Worm (Caenorhabditis elegans) whole organism, young adult: Measurements from ENCODE around the gene C44C1.1.
A peak's percentile ranks its signal among the peaks of the same experiment; 100 is the strongest.

ENCODE experiments used
- F22D6.2 ChIP-seq: sonication (generic microtip); optimal IDR thresholded peaks from 2 replicates; lab custom pipeline; 2016; ENCODE audit warnings: mild to moderate bottlenecking, missing genetic modification characterization, missing compliant biosample characterization
- F37B4.10 ChIP-seq: fragments of 200-800 bp; sonication (Bioruptor generic); IDR thresholded peaks from 2 replicates; pipeline ENCODE4 v1.3.6; 2022; ENCODE audit warnings: missing genetic modification characterization, missing compliant biosample characterization
- F57A8.1 ChIP-seq: fragments of 200-800 bp; sonication (Bioruptor generic); optimal IDR thresholded peaks from 2 replicates; lab custom pipeline; 2018; ENCODE audit warnings: mild to moderate bottlenecking, missing genetic modification characterization, moderate library complexity, missing compliant biosample characterization
- T26A5.8 ChIP-seq: sonication (generic microtip); optimal IDR thresholded peaks from 2 replicates; lab custom pipeline; 2016; ENCODE audit warnings: missing genetic modification characterization, missing compliant biosample characterization
- ceh-100 ChIP-seq: fragments of 200-800 bp; sonication (Bioruptor generic); IDR thresholded peaks from 2 replicates; pipeline ENCODE4 v1.3.6; 2022; ENCODE audit warnings: missing genetic modification reagents, missing genetic modification characterization, missing compliant biosample characterization
- lag-1 ChIP-seq: fragments of 200-800 bp; sonication (Bioruptor generic); IDR thresholded peaks from 2 replicates; pipeline ENCODE4 v1.3.6; 2022; ENCODE audit warnings: missing genetic modification reagents, missing genetic modification characterization, missing compliant biosample characterization
- let-526 ChIP-seq: fragments of 200-800 bp; sonication (Bioruptor generic); IDR thresholded peaks from 2 replicates; pipeline ENCODE4 v1.3.6; 2022; ENCODE audit warnings: missing genetic modification reagents, missing genetic modification characterization, missing compliant biosample characterization
- lsl-1 ChIP-seq: fragments of 200-800 bp; sonication (Bioruptor generic); optimal IDR thresholded peaks from 2 replicates; lab custom pipeline; 2018; ENCODE audit warnings: mild to moderate bottlenecking, missing genetic modification characterization, moderate library complexity, missing compliant biosample characterization
- pha-4 ChIP-seq: fragments of 150-350 bp; sonication (generic microtip); optimal IDR thresholded peaks from 2 replicates; lab custom pipeline; 2014; ENCODE audit warnings: missing biosample characterization, missing genetic modification reagents, missing genetic modification characterization
- snpc-4 ChIP-seq, 5 experiments: fragments of 150-350 bp in 1 of 5; sonication (generic microtip) in 4 of 5; optimal IDR thresholded peaks; 2 replicates each; lab custom pipeline; 2014 to 2018; ENCODE audit warnings: missing genetic modification characterization in 5 of 5, missing biosample characterization in 3 of 5, antibody characterized with exemption in 2 of 5, mild to moderate bottlenecking in 2 of 5, missing compliant biosample characterization in 2 of 5, missing genotype in 2 of 5, moderate library complexity in 2 of 5, missing genetic modification reagents in 1 of 5

ce11 chrX:936013-936412, 44.6 kb upstream of the C44C1.1 start:
- TF ChIP-seq ceh-100 (GFP tag; lab: Robert Waterston, UW) (no peak), snpc-4 (GFP tag; optimal IDR thresholded peaks at IDR 0.05; lab: Kevin White, UChicago) (no peak), snpc-4 (tag; optimal IDR thresholded peaks at IDR 0.05; lab: Kevin White, UChicago) (peak in 3 of 4 experiments; percentile 56 to 93 (median 92)), F37B4.10 (GFP tag; lab: Robert Waterston, UW) (no peak), pha-4 (tag; lab: Kevin White, UChicago) (no peak), lsl-1 (GFP tag; lab: Kevin White, UChicago) (no peak), T26A5.8 (tag; lab: Kevin White, UChicago) (no peak), let-526 (GFP tag; lab: Robert Waterston, UW) (no peak), F22D6.2 (no peak), F57A8.1 (GFP tag; lab: Kevin White, UChicago) (no peak), lag-1 (GFP tag; lab: Robert Waterston, UW) (no peak)
